Worm (Caenorhabditis elegans) whole organism, L2 larva: Measurements from ENCODE around the gene dgk-1.
A peak's percentile ranks its signal among the peaks of the same experiment; 100 is the strongest.

Experiments used
- egl-27 ChIP-seq: sonication (generic microtip); optimal IDR thresholded peaks from 3 replicates; lab custom pipeline; 2017; ENCODE audit warnings: missing biosample characterization, missing genetic modification reagents, missing genetic modification characterization
- elt-1 ChIP-seq: fragments of 150-350 bp; optimal IDR thresholded peaks from 2 replicates; lab custom pipeline; 2014; ENCODE audit warnings: missing biosample characterization, missing genetic modification characterization
- fos-1 ChIP-seq: fragments of 150-350 bp; optimal IDR thresholded peaks from 2 replicates; lab custom pipeline; 2014; ENCODE audit warnings: missing biosample characterization, missing genetic modification characterization
- lin-39 ChIP-seq: fragments of 150-350 bp; optimal IDR thresholded peaks from 2 replicates; lab custom pipeline; 2014; ENCODE audit warnings: missing biosample characterization, missing genetic modification reagents, missing genetic modification characterization
- nhr-11 ChIP-seq: fragments of 150-350 bp; optimal IDR thresholded peaks from 2 replicates; lab custom pipeline; 2014; ENCODE audit warnings: missing biosample characterization, missing genetic modification characterization
- nhr-12 ChIP-seq: fragments of 150-350 bp; optimal IDR thresholded peaks from 2 replicates; lab custom pipeline; 2014; ENCODE audit warnings: missing biosample characterization, missing genetic modification characterization

DNA sequence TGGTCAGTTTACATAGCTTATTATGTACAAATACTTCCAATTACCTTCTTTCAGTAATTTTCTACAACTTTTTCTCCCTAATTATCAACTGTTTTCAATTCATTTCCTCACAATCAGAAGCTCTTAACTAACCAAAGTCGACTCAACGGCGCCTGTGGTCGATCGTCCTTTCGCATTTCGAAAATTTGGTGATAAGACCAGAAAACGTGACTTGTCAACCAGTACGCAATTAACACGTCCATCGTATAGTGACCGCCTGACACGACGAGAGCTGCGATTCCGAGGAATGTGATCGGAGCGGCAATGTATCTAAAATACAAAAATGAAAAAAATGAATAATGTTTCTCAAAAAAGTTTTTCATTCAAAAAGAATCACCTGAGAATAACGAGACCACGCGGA, 45.6 kb downstream of the dgk-1 start:
- TF ChIP-seq fos-1 (tag; lab: Kevin White, UChicago) = peak; percentile 25
- no peak for TF ChIP-seq egl-27 (tag; lab: Kevin White, UChicago)
- TF ChIP-seq elt-1 (tag; lab: Kevin White, UChicago) = no peak
- TF ChIP-seq nhr-12 (tag; lab: Kevin White, UChicago) = no peak
- TF ChIP-seq nhr-11 = no peak
- TF ChIP-seq lin-39 = no peak
